Fruit fly (Drosophila melanogaster) whole organism: ENCODE data around the gene Drice.

ENCODE experiments used
- CG8478 ChIP-seq: fragments of >200 bp; optimal IDR thresholded peaks from 2 replicates; lab custom pipeline; 2018; ENCODE audit warnings: inconsistent platforms
- Dll ChIP-seq: fragments of >200 bp; optimal IDR thresholded peaks from 2 replicates; lab custom pipeline; 2017
- EcR ChIP-seq, 2 experiments: fragments of >200 bp; optimal IDR thresholded peaks; 2 replicates each; lab custom pipeline; 2017; ENCODE audit warnings: missing biosample characterization in 2 of 2, missing genetic modification characterization in 2 of 2, missing genetic modification reagents in 2 of 2
- pan ChIP-seq: fragments of >200 bp; optimal IDR thresholded peaks from 2 replicates; lab custom pipeline; 2017
- psq ChIP-seq: fragments of >200 bp; optimal IDR thresholded peaks from 2 replicates; lab custom pipeline; 2017
- usp ChIP-seq: fragments of >200 bp; optimal IDR thresholded peaks from 2 replicates; lab custom pipeline; 2017; ENCODE audit warnings: missing biosample characterization, missing genetic modification characterization, mixed read lengths

Drice gene

dm6 chr3R:29765267-29766095 is 34.0 kb upstream of the Drice start, which contains the start of gene kay:
kay (plus strand) TSS chr3R:29765995.
- TF ChIP-seq psq (lab: Kevin White, UChicago) (no peak), usp (GFP tag; lab: Kevin White, UChicago) (no peak), CG8478 (no peak), pan (lab: Kevin White, UChicago) (no peak)

dm6 chr3R:29767236-29767635 is 32.2 kb upstream of the Drice start:
- TF ChIP-seq EcR (GFP tag; optimal IDR thresholded peaks at IDR 0.05; lab: Kevin White, UChicago) (no peak), usp (GFP tag; lab: Kevin White, UChicago) (no peak), psq (lab: Kevin White, UChicago) (no peak), CG8478 (no peak)

dm6 chr3R:29770930-29771329 is 28.5 kb upstream of the Drice start:
- TF ChIP-seq psq (lab: Kevin White, UChicago) (no peak), Dll (lab: Kevin White, UChicago) (no peak), usp (GFP tag; lab: Kevin White, UChicago) (no peak), EcR (GFP tag; optimal IDR thresholded peaks at IDR 0.05; lab: Kevin White, UChicago) (no peak), CG8478 (no peak), pan (lab: Kevin White, UChicago) (no peak)

dm6 chr3R:29771645-29772089 is 27.8 kb upstream of the Drice start:
- TF ChIP-seq pan (lab: Kevin White, UChicago) (no peak), Dll (lab: Kevin White, UChicago) (no peak), psq (lab: Kevin White, UChicago) (no peak), usp (GFP tag; lab: Kevin White, UChicago) (no peak), CG8478 (no peak)

dm6 chr3R:29772090-29772794 is 27.2 kb upstream of the Drice start:
- no peak for TF ChIP-seq pan (lab: Kevin White, UChicago)
- no peak for TF ChIP-seq usp (GFP tag; lab: Kevin White, UChicago)
- no peak for TF ChIP-seq CG8478
- TF ChIP-seq EcR (GFP tag; optimal IDR thresholded peaks at IDR 0.05; lab: Kevin White, UChicago): no peak
- TF ChIP-seq Dll (lab: Kevin White, UChicago): peak; percentile 83
- peak; percentile 56 for TF ChIP-seq psq (lab: Kevin White, UChicago)

- TF ChIP-seq usp (GFP tag; lab: Kevin White, UChicago) (no peak), CG8478 (peak; percentile 82), EcR (GFP tag; optimal IDR thresholded peaks at IDR 0.05; lab: Kevin White, UChicago) (peak in 1 of 2 experiments; percentile 47), psq (lab: Kevin White, UChicago) (no peak), Dll (lab: Kevin White, UChicago) (peak; percentile 88)
Measured at dm6 chr3R:29772795-29773331, 26.6 kb upstream of the Drice start.

dm6 chr3R:29773833-29774324 is 25.6 kb upstream of the Drice start:
- no peak for TF ChIP-seq Dll (lab: Kevin White, UChicago)
- no peak for TF ChIP-seq psq (lab: Kevin White, UChicago)
- no peak for TF ChIP-seq CG8478
- TF ChIP-seq EcR (GFP tag; optimal IDR thresholded peaks at IDR 0.05; lab: Kevin White, UChicago): no peak
- TF ChIP-seq usp (GFP tag; lab: Kevin White, UChicago): no peak
- TF ChIP-seq pan (lab: Kevin White, UChicago): peak; percentile 43

dm6 chr3R:29774360-29775193 is 24.9 kb upstream of the Drice start:
- TF ChIP-seq pan (lab: Kevin White, UChicago) (no peak), Dll (lab: Kevin White, UChicago) (peak; percentile 99), psq (lab: Kevin White, UChicago) (no peak), usp (GFP tag; lab: Kevin White, UChicago) (no peak)

- TF ChIP-seq psq (lab: Kevin White, UChicago) (no peak), usp (GFP tag; lab: Kevin White, UChicago) (no peak), Dll (lab: Kevin White, UChicago) (no peak), CG8478 (no peak), EcR (GFP tag; optimal IDR thresholded peaks at IDR 0.05; lab: Kevin White, UChicago) (no peak), pan (lab: Kevin White, UChicago) (no peak)
Measured at dm6 chr3R:29775755-29776686, 23.4 kb upstream of the Drice start.

- no peak for TF ChIP-seq EcR (GFP tag; optimal IDR thresholded peaks at IDR 0.05; lab: Kevin White, UChicago)
- TF ChIP-seq Dll (lab: Kevin White, UChicago): no peak
- no peak for TF ChIP-seq psq (lab: Kevin White, UChicago)
- TF ChIP-seq pan (lab: Kevin White, UChicago): no peak
- no peak for TF ChIP-seq CG8478
- no peak for TF ChIP-seq usp (GFP tag; lab: Kevin White, UChicago)
Measured at dm6 chr3R:29777213-29777612, 22.2 kb upstream of the Drice start.
